Fruit fly (Drosophila melanogaster) whole organism, embryonic: ENCODE measurements around the gene meigo.

Experiments used
- Atf6 ChIP-seq: fragments of 200-800 bp; sonication (Bioruptor generic); IDR thresholded peaks from 2 replicates; pipeline ENCODE4 v1.3.6; 2022; ENCODE audit warnings: missing biosample characterization, missing genetic modification characterization
- CG15073 ChIP-seq: fragments of 200-800 bp; sonication (Bioruptor generic); optimal IDR thresholded peaks from 2 replicates; lab custom pipeline; 2016; ENCODE audit warnings: missing biosample characterization, missing genetic modification characterization
- CG16779 ChIP-seq: fragments of 200-800 bp; sonication (Bioruptor generic); IDR thresholded peaks from 2 replicates; pipeline ENCODE4 v1.3.6; 2022; ENCODE audit warnings: missing biosample characterization, missing genetic modification characterization
- CG16813 ChIP-seq: fragments of 200-800 bp; sonication (Bioruptor generic); IDR thresholded peaks from 3 replicates; pipeline ENCODE4 v1.3.6; 2022; ENCODE audit warnings: missing biosample characterization, missing genetic modification characterization; ENCODE audit not compliant: partially characterized antibody
- CG16815 ChIP-seq: fragments of 200-800 bp; sonication (Bioruptor generic); optimal IDR thresholded peaks from 3 replicates; lab custom pipeline; 2017; ENCODE audit warnings: missing biosample characterization, mild to moderate bottlenecking, missing genetic modification characterization
- CG17186 ChIP-seq: fragments of 200-800 bp; sonication (Bioruptor generic); optimal IDR thresholded peaks from 3 replicates; lab custom pipeline; 2017; ENCODE audit warnings: missing biosample characterization, missing genetic modification reagents, missing genetic modification characterization
- CG17912 ChIP-seq: fragments of 200-800 bp; sonication (Bioruptor generic); optimal IDR thresholded peaks from 2 replicates; lab custom pipeline; 2018; ENCODE audit warnings: missing biosample characterization, mild to moderate bottlenecking, missing genetic modification characterization
- CG18262 ChIP-seq: fragments of 200-800 bp; optimal IDR thresholded peaks from 3 replicates; lab custom pipeline; 2019; ENCODE audit warnings: missing biosample characterization, mild to moderate bottlenecking, missing genetic modification characterization, moderate library complexity
- CG18619 ChIP-seq: fragments of 200-800 bp; sonication (Bioruptor generic); optimal IDR thresholded peaks from 3 replicates; lab custom pipeline; 2017; ENCODE audit warnings: missing biosample characterization, mild to moderate bottlenecking, missing genetic modification characterization
- CG2120 ChIP-seq: fragments of 200-800 bp; sonication (Bioruptor generic); optimal IDR thresholded peaks from 3 replicates; lab custom pipeline; 2016; ENCODE audit warnings: missing biosample characterization, missing genetic modification characterization
- CG30020 ChIP-seq: fragments of 200-800 bp; optimal IDR thresholded peaks from 2 replicates; lab custom pipeline; 2019; ENCODE audit warnings: missing biosample characterization, mild to moderate bottlenecking, missing genetic modification characterization, moderate library complexity
- CG3163 ChIP-seq: fragments of 200-800 bp; sonication (Bioruptor generic); optimal IDR thresholded peaks from 3 replicates; lab custom pipeline; 2016; ENCODE audit warnings: missing biosample characterization, missing genetic modification characterization
- CG34422 ChIP-seq: fragments of 200-800 bp; sonication (Bioruptor generic); IDR thresholded peaks from 3 replicates; pipeline ENCODE4 v1.3.6; 2022; ENCODE audit warnings: missing biosample characterization, missing genetic modification characterization
- CG4328 ChIP-seq: fragments of 200-800 bp; sonication (Bioruptor generic); optimal IDR thresholded peaks from 3 replicates; lab custom pipeline; 2017; ENCODE audit warnings: missing biosample characterization, missing genetic modification reagents, missing genetic modification characterization
- CG4617 ChIP-seq: fragments of 200-800 bp; sonication (Bioruptor generic); optimal IDR thresholded peaks from 3 replicates; lab custom pipeline; 2016; ENCODE audit warnings: missing biosample characterization, missing genetic modification characterization, borderline replicate concordance
- CG4820 ChIP-seq: fragments of 200-800 bp; sonication (Bioruptor generic); optimal IDR thresholded peaks from 3 replicates; lab custom pipeline; 2016; ENCODE audit warnings: missing biosample characterization, missing genetic modification characterization
- CG5245 ChIP-seq: fragments of 200-800 bp; sonication (Bioruptor generic); optimal IDR thresholded peaks from 3 replicates; lab custom pipeline; 2016; ENCODE audit warnings: missing biosample characterization, missing genetic modification characterization
- CG7963 ChIP-seq: fragments of 200-800 bp; sonication (Bioruptor generic); IDR thresholded peaks from 3 replicates; pipeline ENCODE4 v1.3.6; 2022; ENCODE audit warnings: missing biosample characterization, missing genetic modification characterization; ENCODE audit not compliant: partially characterized antibody
- CG8478 ChIP-seq: fragments of >200 bp; optimal IDR thresholded peaks from 2 replicates; lab custom pipeline; 2018
- CG8944 ChIP-seq: fragments of 200-800 bp; sonication (Bioruptor generic); optimal IDR thresholded peaks from 3 replicates; lab custom pipeline; 2016; ENCODE audit warnings: missing biosample characterization, missing genetic modification characterization
- CG9727 ChIP-seq: fragments of 200-800 bp; sonication (Bioruptor generic); optimal IDR thresholded peaks from 3 replicates; lab custom pipeline; 2017; ENCODE audit warnings: missing biosample characterization, mild to moderate bottlenecking, missing genetic modification characterization
- Dek ChIP-seq: fragments of 200-800 bp; sonication (Bioruptor generic); optimal IDR thresholded peaks from 3 replicates; lab custom pipeline; 2019; ENCODE audit warnings: missing biosample characterization, mild to moderate bottlenecking, missing genetic modification characterization, moderate library complexity
- Dfd ChIP-seq, 2 experiments: fragments of >200 bp; optimal IDR thresholded peaks; 2 replicates each; lab custom pipeline; 2017; ENCODE audit warnings: missing biosample characterization in 2 of 2, missing genetic modification characterization in 2 of 2
- Dip3 ChIP-seq: fragments of 200-800 bp; sonication (Bioruptor generic); optimal IDR thresholded peaks from 3 replicates; lab custom pipeline; 2016; ENCODE audit warnings: missing biosample characterization, missing genetic modification characterization
- H2.0 ChIP-seq: fragments of 200-800 bp; sonication (Bioruptor generic); IDR thresholded peaks from 2 replicates; pipeline ENCODE4 v1.3.6; 2022; ENCODE audit warnings: missing biosample characterization, missing genetic modification characterization
- Lhr ChIP-seq: fragments of 200-800 bp; sonication (Bioruptor generic); optimal IDR thresholded peaks from 3 replicates; lab custom pipeline; 2017; ENCODE audit warnings: mild to moderate bottlenecking, missing biosample characterization, missing genetic modification reagents, missing genetic modification characterization
- Lpt ChIP-seq: fragments of >200 bp; optimal IDR thresholded peaks from 2 replicates; lab custom pipeline; 2018; ENCODE audit warnings: missing biosample characterization, missing genetic modification characterization
- Opbp ChIP-seq: fragments of 200-800 bp; sonication (Bioruptor generic); IDR thresholded peaks from 3 replicates; pipeline ENCODE4 v1.3.6; 2022; ENCODE audit warnings: missing biosample characterization, missing genetic modification characterization; ENCODE audit not compliant: partially characterized antibody
- Ssrp ChIP-seq: fragments of 200-800 bp; sonication (Bioruptor generic); optimal IDR thresholded peaks from 2 replicates; lab custom pipeline; 2018; ENCODE audit warnings: missing biosample characterization, mild to moderate bottlenecking, missing genetic modification characterization, moderate library complexity
- Trl ChIP-seq, 3 experiments: fragments of >200 bp in 2 of 3; fragments of 200-800 bp in 1 of 3; sonication (Bioruptor generic) in 1 of 3; optimal IDR thresholded peaks; 2 replicates in 1 of 3; 3 replicates in 2 of 3; lab custom pipeline; 2016 to 2017; ENCODE audit warnings: missing biosample characterization in 1 of 3, missing genetic modification characterization in 1 of 3
- btn ChIP-seq: fragments of 200-800 bp; sonication (Bioruptor generic); optimal IDR thresholded peaks from 2 replicates; lab custom pipeline; 2016; ENCODE audit warnings: missing biosample characterization, missing genetic modification characterization
- cad ChIP-seq: fragments of >200 bp; optimal IDR thresholded peaks from 2 replicates; lab custom pipeline; 2017; ENCODE audit warnings: missing biosample characterization, missing genetic modification characterization
- caup ChIP-seq: fragments of 200-800 bp; sonication (Bioruptor generic); optimal IDR thresholded peaks from 3 replicates; lab custom pipeline; 2017; ENCODE audit warnings: missing biosample characterization, mild to moderate bottlenecking, missing genetic modification characterization, moderate library complexity; ENCODE audit not compliant: severe bottlenecking
- dm ChIP-seq: fragments of 200-800 bp; sonication (Bioruptor generic); optimal IDR thresholded peaks from 3 replicates; lab custom pipeline; 2016; ENCODE audit warnings: missing biosample characterization, missing genetic modification characterization
- ems ChIP-seq: fragments of 200-800 bp; sonication (Bioruptor generic); optimal IDR thresholded peaks from 3 replicates; lab custom pipeline; 2016; ENCODE audit warnings: missing biosample characterization, missing genetic modification characterization
- fd3F ChIP-seq: fragments of 200-800 bp; sonication (Bioruptor generic); optimal IDR thresholded peaks from 2 replicates; lab custom pipeline; 2018; ENCODE audit warnings: missing biosample characterization, mild to moderate bottlenecking, missing genetic modification characterization, moderate library complexity
- fd96Cb ChIP-seq: fragments of 200-800 bp; sonication (Bioruptor generic); optimal IDR thresholded peaks from 2 replicates; lab custom pipeline; 2018; ENCODE audit warnings: missing biosample characterization, mild to moderate bottlenecking, missing genetic modification characterization, moderate library complexity
- fu2 ChIP-seq: fragments of 200-800 bp; sonication (Bioruptor generic); optimal IDR thresholded peaks from 2 replicates; lab custom pipeline; 2016; ENCODE audit warnings: missing biosample characterization, missing genetic modification characterization
- gcm ChIP-seq: fragments of 200-800 bp; sonication (Bioruptor generic); optimal IDR thresholded peaks from 2 replicates; lab custom pipeline; 2019; ENCODE audit warnings: missing biosample characterization, mild to moderate bottlenecking, missing genetic modification characterization, moderate library complexity
- gfzf ChIP-seq: fragments of 200-800 bp; sonication (Bioruptor generic); optimal IDR thresholded peaks from 2 replicates; lab custom pipeline; 2016; ENCODE audit warnings: missing biosample characterization, mild to moderate bottlenecking, missing genetic modification characterization, moderate library complexity
- knrl ChIP-seq: fragments of 200-800 bp; sonication (Bioruptor generic); IDR thresholded peaks from 3 replicates; pipeline ENCODE4 v1.3.6; 2022; ENCODE audit warnings: missing biosample characterization, missing genetic modification characterization; ENCODE audit not compliant: partially characterized antibody
- lola ChIP-seq, 3 experiments: fragments of >200 bp in 2 of 3; fragments of 200-800 bp in 1 of 3; sonication (Bioruptor generic) in 1 of 3; optimal IDR thresholded peaks; 2 replicates each; lab custom pipeline; 2017 to 2019; ENCODE audit warnings: missing biosample characterization in 3 of 3, missing genetic modification characterization in 3 of 3, mild to moderate bottlenecking in 1 of 3, moderate library complexity in 1 of 3
- lov ChIP-seq, 2 experiments: fragments of 200-800 bp in 1 of 2; fragments of >200 bp in 1 of 2; sonication (Bioruptor generic) in 1 of 2; IDR thresholded peaks in 1 of 2; optimal IDR thresholded peaks in 1 of 2; 2 replicates in 1 of 2; 3 replicates in 1 of 2; pipeline versions ENCODE4 v1.3.6 to Lab custom; 2017 to 2022; ENCODE audit warnings: missing biosample characterization in 1 of 2, missing genetic modification characterization in 1 of 2
- nmo ChIP-seq: fragments of 200-800 bp; sonication (Bioruptor generic); optimal IDR thresholded peaks from 2 replicates; lab custom pipeline; 2018; ENCODE audit warnings: missing biosample characterization, mild to moderate bottlenecking, missing genetic modification characterization, moderate library complexity
- ssp ChIP-seq: fragments of 200-800 bp; sonication (Bioruptor generic); IDR thresholded peaks from 2 replicates; pipeline ENCODE4 v1.3.6; 2022; ENCODE audit warnings: missing biosample characterization, missing genetic modification characterization
- stwl ChIP-seq: fragments of 200-800 bp; sonication (Bioruptor generic); optimal IDR thresholded peaks from 3 replicates; lab custom pipeline; 2018; ENCODE audit warnings: missing biosample characterization, mild to moderate bottlenecking, missing genetic modification characterization, moderate library complexity
- toy ChIP-seq: fragments of 200-800 bp; sonication (Bioruptor generic); IDR thresholded peaks from 2 replicates; pipeline ENCODE4 v1.3.6; 2022; ENCODE audit warnings: missing biosample characterization, missing genetic modification characterization
- unc-4 ChIP-seq: fragments of 200-800 bp; sonication (Bioruptor generic); IDR thresholded peaks from 2 replicates; pipeline ENCODE4 v1.3.6; 2022; ENCODE audit warnings: missing biosample characterization, missing genetic modification characterization; ENCODE audit not compliant: partially characterized antibody
- vvl ChIP-seq: fragments of 200-800 bp; sonication (Bioruptor generic); IDR thresholded peaks from 2 replicates; pipeline ENCODE4 v1.3.6; 2022; ENCODE audit warnings: missing biosample characterization, missing genetic modification characterization

The meigo gene

DNA sequence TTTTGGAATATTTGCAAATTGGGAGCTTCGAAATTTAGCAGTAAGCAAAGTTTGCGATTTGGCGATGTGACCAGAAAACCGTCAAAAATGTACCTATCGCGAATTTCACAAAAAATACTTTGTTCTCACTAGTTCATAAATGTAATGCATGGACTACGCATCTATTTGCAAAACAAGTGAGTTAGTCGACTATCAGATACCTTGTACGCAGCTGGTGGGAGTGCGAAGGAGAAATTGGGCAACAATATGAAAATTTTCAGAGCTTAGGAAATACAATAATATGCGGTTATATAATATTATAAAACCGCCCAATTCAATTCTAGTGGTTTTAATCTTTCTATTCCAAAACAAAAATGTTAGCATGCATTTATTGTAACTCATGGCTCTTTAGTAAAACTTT, 19.3 kb upstream of the meigo start, which contains the start of gene Bdbt (continued):
- TF ChIP-seq CG4328 (GFP tag; lab: Kevin White, UChicago) (no peak), CG7963 (GFP tag; lab: Robert Waterston, UW) (peak; percentile 96), dm (peak; percentile 34), CG18619 (GFP tag; lab: Kevin White, UChicago) (no peak), CG4820 (GFP tag; lab: Kevin White, UChicago) (no peak), CG17186 (GFP tag; lab: Kevin White, UChicago) (peak; percentile 16), fd3F (no peak), Opbp (GFP tag; lab: Robert Waterston, UW) (peak; percentile 73; the same call in 2 of the 3 replicates), CG16779 (GFP tag; lab: Robert Waterston, UW) (no peak), Dek (tag; lab: Kevin White, UChicago) (no peak), Trl (optimal IDR thresholded peaks at IDR 0.05; lab: Kevin White, UChicago) (no peak), Trl (GFP tag; optimal IDR thresholded peaks at IDR 0.05; lab: Kevin White, UChicago) (no peak), btn (GFP tag; lab: Kevin White, UChicago) (no peak), Lpt (GFP tag; lab: Kevin White, UChicago) (no peak), CG3163 (GFP tag; lab: Kevin White, UChicago) (no peak), Dip3 (peak; percentile 55), CG34422 (peak; percentile 52; the same call in 1 of the 3 replicates), lov (optimal IDR thresholded peaks at IDR 0.05; lab: Kevin White, UChicago) (no peak), lov (GFP tag; IDR thresholded peaks at IDR 0.05; lab: Robert Waterston, UW) (no peak), stwl (tag; lab: Kevin White, UChicago) (peak; percentile 46), CG4617 (no peak), fd96Cb (tag; lab: Kevin White, UChicago) (peak; percentile 21), lola (GFP tag; optimal IDR thresholded peaks at IDR 0.05; lab: Kevin White, UChicago) (peak in 1 of 3 experiments; percentile 88), vvl (GFP tag; lab: Robert Waterston, UW) (no peak), CG5245 (no peak), H2.0 (GFP tag; lab: Robert Waterston, UW) (peak; percentile 11; the same call in 1 of the 2 replicates), ems (peak; percentile 35), CG18262 (tag; lab: Kevin White, UChicago) (no peak), ssp (GFP tag; lab: Robert Waterston, UW) (peak; percentile 95), CG15073 (GFP tag; lab: Kevin White, UChicago) (no peak), CG16815 (GFP tag; lab: Kevin White, UChicago) (peak; percentile 1), toy (no peak), CG17912 (no peak), unc-4 (GFP tag; lab: Robert Waterston, UW) (peak; percentile 53), CG9727 (GFP tag; lab: Kevin White, UChicago) (peak; percentile 8), CG8478 (no peak), Lhr (GFP tag; lab: Kevin White, UChicago) (peak; percentile 40), knrl (peak; percentile 54; the same call in 2 of the 3 replicates), gcm (GFP tag; lab: Kevin White, UChicago) (no peak), caup (GFP tag; lab: Kevin White, UChicago) (no peak), Dfd (GFP tag; optimal IDR thresholded peaks at IDR 0.05; lab: Kevin White, UChicago) (peak in 1 of 2 experiments; percentile 17), CG8944 (GFP tag; lab: Kevin White, UChicago) (peak; percentile 6), fu2 (GFP tag; lab: Kevin White, UChicago) (peak; percentile 40), CG2120 (GFP tag; lab: Kevin White, UChicago) (peak; percentile 69), Atf6 (GFP tag; lab: Robert Waterston, UW) (no peak), cad (no peak), CG30020 (peak; percentile 68), Ssrp (peak; percentile 32), CG16813 (peak; percentile 91), nmo (peak; percentile 45), gfzf (GFP tag; lab: Kevin White, UChicago) (peak; percentile 81)
